Fruit fly (Drosophila melanogaster) whole organism, wandering third instar larva: ENCODE results near the gene PNUTS.

Experiments
- Abd-B ChIP-seq: fragments of >200 bp; optimal IDR thresholded peaks from 2 replicates; lab custom pipeline; 2017; ENCODE audit warnings: missing biosample characterization, missing genetic modification characterization
- CG32264 ChIP-seq: fragments of 200-800 bp; sonication (Bioruptor generic); optimal IDR thresholded peaks from 2 replicates; lab custom pipeline; 2016; ENCODE audit warnings: missing biosample characterization, missing genetic modification characterization
- CG9705 ChIP-seq: fragments of 200-800 bp; sonication (Bioruptor generic); optimal IDR thresholded peaks from 2 replicates; lab custom pipeline; 2018; ENCODE audit warnings: missing biosample characterization, mild to moderate bottlenecking, missing genetic modification characterization
- CrebA ChIP-seq: fragments of 200-800 bp; sonication (Bioruptor generic); optimal IDR thresholded peaks from 2 replicates; lab custom pipeline; 2016; ENCODE audit warnings: missing biosample characterization, mild to moderate bottlenecking, missing genetic modification characterization, borderline replicate concordance
- Dfd ChIP-seq: fragments of >200 bp; optimal IDR thresholded peaks from 2 replicates; lab custom pipeline; 2017; ENCODE audit warnings: missing biosample characterization, missing genetic modification characterization
- Dif ChIP-seq: fragments of 200-275, 200-300 bp; sonication (Bioruptor generic); optimal IDR thresholded peaks from 2 replicates; lab custom pipeline; 2018; ENCODE audit warnings: missing biosample characterization, missing genetic modification characterization; ENCODE audit not compliant: partially characterized antibody
- GATAd ChIP-seq: sonication (Bioruptor generic); optimal IDR thresholded peaks from 2 replicates; lab custom pipeline; 2016; ENCODE audit warnings: missing biosample characterization, missing genetic modification characterization
- HLH106 ChIP-seq: fragments of 200-800 bp; optimal IDR thresholded peaks from 3 replicates; lab custom pipeline; 2019; ENCODE audit warnings: missing biosample characterization, mild to moderate bottlenecking, missing genetic modification characterization, moderate library complexity
- Hnf4 ChIP-seq: fragments of 200-800 bp; sonication (Bioruptor generic); optimal IDR thresholded peaks from 2 replicates; lab custom pipeline; 2016; ENCODE audit warnings: missing biosample characterization, mild to moderate bottlenecking, missing genetic modification characterization
- Hr83 ChIP-seq: fragments of 200-300 bp; sonication (Bioruptor generic); optimal IDR thresholded peaks from 2 replicates; lab custom pipeline; 2016; ENCODE audit warnings: missing biosample characterization, mild to moderate bottlenecking, missing genetic modification characterization, moderate library complexity; ENCODE audit not compliant: poor library complexity, severe bottlenecking
- Jra ChIP-seq: sonication (Bioruptor generic); optimal IDR thresholded peaks from 2 replicates; lab custom pipeline; 2016; ENCODE audit warnings: missing biosample characterization, missing genetic modification characterization
- Mio ChIP-seq: sonication (Bioruptor generic); optimal IDR thresholded peaks from 2 replicates; lab custom pipeline; 2016; ENCODE audit warnings: missing biosample characterization, missing genetic modification characterization
- Myc ChIP-seq: fragments of >200 bp; optimal IDR thresholded peaks from 2 replicates; lab custom pipeline; 2017
- N ChIP-seq: fragments of >200 bp; optimal IDR thresholded peaks from 2 replicates; lab custom pipeline; 2018; ENCODE audit warnings: missing biosample characterization, missing external identifiers, missing genetic modification characterization
- OdsH ChIP-seq: fragments of 200-800 bp; sonication (Bioruptor generic); optimal IDR thresholded peaks from 2 replicates; lab custom pipeline; 2016; ENCODE audit warnings: missing biosample characterization, mild to moderate bottlenecking, missing genetic modification characterization
- Rel ChIP-seq, 2 experiments: fragments of 200-800 bp; sonication (Bioruptor generic) in 1 of 2; optimal IDR thresholded peaks; 2 replicates in 1 of 2; 3 replicates in 1 of 2; lab custom pipeline; 2016 to 2019; ENCODE audit warnings: mild to moderate bottlenecking in 2 of 2, missing biosample characterization in 2 of 2, missing genetic modification characterization in 2 of 2, moderate library complexity in 1 of 2
- Sp1 ChIP-seq: fragments of 200-800 bp; sonication (Bioruptor generic); optimal IDR thresholded peaks from 3 replicates; lab custom pipeline; 2019; ENCODE audit warnings: missing biosample characterization, mild to moderate bottlenecking, missing genetic modification characterization, moderate library complexity
- Vsx2 ChIP-seq: fragments of 200-300, 225-300 bp; sonication (Bioruptor generic); optimal IDR thresholded peaks from 2 replicates; lab custom pipeline; 2018; ENCODE audit warnings: missing biosample characterization, missing genetic modification characterization; ENCODE audit not compliant: partially characterized antibody
- br ChIP-seq: fragments of 200-800 bp; sonication (Bioruptor generic); optimal IDR thresholded peaks from 2 replicates; lab custom pipeline; 2016; ENCODE audit warnings: missing biosample characterization, missing genetic modification characterization
- brk ChIP-seq: fragments of 200-800 bp; sonication (Bioruptor generic); optimal IDR thresholded peaks from 2 replicates; lab custom pipeline; 2016; ENCODE audit warnings: missing biosample characterization, mild to moderate bottlenecking, missing genetic modification characterization
- dl ChIP-seq, 2 experiments: fragments of 175-275, 200-275 bp in 1 of 2; fragments of 200-275 bp in 1 of 2; sonication (Bioruptor generic); optimal IDR thresholded peaks; lab custom pipeline; 2018; ENCODE audit warnings: mild to moderate bottlenecking in 2 of 2, missing biosample characterization in 2 of 2, missing genetic modification characterization in 2 of 2, moderate library complexity in 2 of 2; ENCODE audit not compliant: partially characterized antibody in 2 of 2, insufficient read depth in 1 of 2
- dmrt93B ChIP-seq: fragments of 200-800 bp; sonication (Bioruptor generic); optimal IDR thresholded peaks from 2 replicates; lab custom pipeline; 2018; ENCODE audit warnings: missing biosample characterization, mild to moderate bottlenecking, missing genetic modification characterization
- dsf ChIP-seq: sonication (Bioruptor generic); optimal IDR thresholded peaks from 2 replicates; lab custom pipeline; 2016; ENCODE audit warnings: missing biosample characterization, missing genetic modification characterization, borderline replicate concordance
- ey ChIP-seq: fragments of 200-800 bp; sonication (Bioruptor generic); optimal IDR thresholded peaks from 2 replicates; lab custom pipeline; 2016; ENCODE audit warnings: missing biosample characterization, missing genetic modification characterization
- foxo ChIP-seq, 2 experiments: fragments of 200-800 bp; sonication (Bioruptor generic); optimal IDR thresholded peaks; 2 replicates in 1 of 2; 3 replicates in 1 of 2; lab custom pipeline; 2016 to 2017; ENCODE audit warnings: missing biosample characterization in 2 of 2, missing genetic modification characterization in 2 of 2
- fru ChIP-seq: fragments of 200-800 bp; sonication (Bioruptor generic); optimal IDR thresholded peaks from 3 replicates; lab custom pipeline; 2016; ENCODE audit warnings: missing biosample characterization, mild to moderate bottlenecking, missing genetic modification characterization
- h ChIP-seq: fragments of 200-800 bp; sonication (Bioruptor generic); optimal IDR thresholded peaks from 3 replicates; lab custom pipeline; 2016; ENCODE audit warnings: missing biosample characterization, mild to moderate bottlenecking, missing genetic modification characterization
- jim ChIP-seq: fragments of 175-275, 200-325 bp; sonication (Bioruptor generic); optimal IDR thresholded peaks from 2 replicates; lab custom pipeline; 2016; ENCODE audit warnings: missing biosample characterization, mild to moderate bottlenecking, missing genetic modification characterization
- lola ChIP-seq: fragments of >200 bp; optimal IDR thresholded peaks from 2 replicates; lab custom pipeline; 2017; ENCODE audit warnings: missing biosample characterization, missing genetic modification characterization
- pan ChIP-seq: fragments of >200 bp; optimal IDR thresholded peaks from 2 replicates; lab custom pipeline; 2017
- psq ChIP-seq: fragments of 200-800 bp; sonication (Bioruptor generic); optimal IDR thresholded peaks from 3 replicates; lab custom pipeline; 2017; ENCODE audit warnings: missing biosample characterization, mild to moderate bottlenecking, missing genetic modification characterization, moderate library complexity
- rgr ChIP-seq: fragments of 200-800 bp; sonication (Bioruptor generic); optimal IDR thresholded peaks from 3 replicates; lab custom pipeline; 2016; ENCODE audit warnings: missing biosample characterization, mild to moderate bottlenecking, missing genetic modification characterization
- sv ChIP-seq: fragments of 200-800 bp; sonication (Bioruptor generic); optimal IDR thresholded peaks from 3 replicates; lab custom pipeline; 2016; ENCODE audit warnings: missing biosample characterization, missing genetic modification characterization
- tai ChIP-seq: sonication (Bioruptor generic); optimal IDR thresholded peaks from 2 replicates; lab custom pipeline; 2016; ENCODE audit warnings: missing biosample characterization, missing genetic modification characterization
- usp ChIP-seq: fragments of >200 bp; optimal IDR thresholded peaks from 2 replicates; lab custom pipeline; 2017; ENCODE audit warnings: missing biosample characterization, missing genetic modification characterization
- woc ChIP-seq: sonication (Bioruptor generic); optimal IDR thresholded peaks from 2 replicates; lab custom pipeline; 2016; ENCODE audit warnings: missing biosample characterization, mild to moderate bottlenecking, missing genetic modification characterization

PNUTS gene

dm6 chr2L:846167-846868 lies 23.9 kb upstream of the PNUTS start:
- TF ChIP-seq CG9705, result no peak
- TF ChIP-seq h (GFP tag; lab: Kevin White, UChicago), result peak; percentile 30
- TF ChIP-seq rgr, result peak; percentile 48
- peak; percentile 59 for TF ChIP-seq ey (GFP tag; lab: Kevin White, UChicago)
- peak; percentile 30 for TF ChIP-seq HLH106 (tag; lab: Kevin White, UChicago)
- peak in 1 of 2 experiments; percentile 57 for TF ChIP-seq foxo (GFP tag; optimal IDR thresholded peaks at IDR 0.05; lab: Kevin White, UChicago)
- no peak for TF ChIP-seq usp (GFP tag; lab: Kevin White, UChicago)
- peak; percentile 44 for TF ChIP-seq psq (GFP tag; lab: Kevin White, UChicago)
- TF ChIP-seq CrebA (GFP tag; lab: Kevin White, UChicago), result no peak
- no peak for TF ChIP-seq dmrt93B (GFP tag; lab: Kevin White, UChicago)
- peak; percentile 27 for TF ChIP-seq Sp1 (GFP tag; lab: Kevin White, UChicago)
- TF ChIP-seq OdsH (GFP tag; lab: Kevin White, UChicago), result peak; percentile 62
- TF ChIP-seq fru (GFP tag; lab: Kevin White, UChicago), result peak; percentile 52
- peak; percentile 63 for TF ChIP-seq br
- TF ChIP-seq woc (GFP tag; lab: Kevin White, UChicago), result peak; percentile 23
- TF ChIP-seq Hnf4 (GFP tag; lab: Kevin White, UChicago), result peak; percentile 42

DNA sequence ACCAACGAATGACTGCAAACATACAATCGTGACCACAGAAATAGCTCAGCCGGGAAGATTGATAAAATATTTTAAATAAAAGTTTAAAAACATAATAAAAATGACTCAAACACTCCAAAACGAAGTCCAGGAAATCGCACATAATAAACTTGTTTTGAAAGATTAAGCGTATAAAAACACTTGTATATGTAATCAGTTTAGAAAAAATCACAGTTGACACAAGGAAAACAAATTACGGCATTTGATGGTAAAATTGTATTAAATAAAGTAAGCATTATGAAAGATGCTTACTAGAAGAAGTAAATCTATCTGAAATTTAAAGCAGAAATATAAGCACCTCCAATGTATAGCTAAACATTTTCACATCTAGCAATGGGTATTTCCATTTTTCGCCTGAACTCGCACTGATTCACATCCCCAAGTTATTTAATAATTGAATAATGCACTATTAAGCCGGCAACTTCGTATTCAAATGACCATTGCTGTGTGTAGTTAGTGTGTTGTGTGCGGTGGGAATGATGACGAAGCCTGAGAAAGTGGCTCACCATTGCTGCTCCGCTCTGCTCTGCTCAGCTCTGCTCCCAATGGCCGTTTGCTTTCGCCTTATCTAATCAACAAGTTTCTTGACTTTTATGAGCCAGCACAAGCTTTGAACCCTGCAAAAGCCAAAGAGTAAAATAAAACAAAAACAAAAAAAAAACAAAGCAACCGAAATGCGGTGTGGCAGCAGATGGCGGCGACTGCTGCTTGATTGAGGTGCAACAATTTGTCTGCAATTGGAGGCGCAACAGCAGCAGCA lies 22.9 kb upstream of the PNUTS start:
- peak; percentile 41 for TF ChIP-seq OdsH (GFP tag; lab: Kevin White, UChicago)
- TF ChIP-seq psq (GFP tag; lab: Kevin White, UChicago), result peak; percentile 15
- TF ChIP-seq dmrt93B (GFP tag; lab: Kevin White, UChicago), result peak; percentile 25
- no peak for TF ChIP-seq Mio (GFP tag; lab: Kevin White, UChicago)
- TF ChIP-seq Jra (GFP tag; lab: Kevin White, UChicago), result no peak
- TF ChIP-seq fru (GFP tag; lab: Kevin White, UChicago), result peak; percentile 17
- TF ChIP-seq HLH106 (tag; lab: Kevin White, UChicago), result peak; percentile 25
- no peak for TF ChIP-seq lola
- TF ChIP-seq h (GFP tag; lab: Kevin White, UChicago), result peak; percentile 35
- no peak for TF ChIP-seq Dfd (GFP tag; lab: Kevin White, UChicago)
- no peak for TF ChIP-seq pan (lab: Kevin White, UChicago)
- peak; percentile 42 for TF ChIP-seq rgr
- TF ChIP-seq Sp1 (GFP tag; lab: Kevin White, UChicago), result peak; percentile 35
- TF ChIP-seq Dif (GFP tag; lab: Kevin White, UChicago), result no peak
- TF ChIP-seq CG9705, result no peak
- no peak for TF ChIP-seq Myc
- TF ChIP-seq brk, result no peak
- TF ChIP-seq Rel (GFP tag; optimal IDR thresholded peaks at IDR 0.05; lab: Kevin White, UChicago), result no peak
- no peak for TF ChIP-seq Rel (tag; optimal IDR thresholded peaks at IDR 0.05; lab: Kevin White, UChicago)
- TF ChIP-seq foxo (GFP tag; optimal IDR thresholded peaks at IDR 0.05; lab: Kevin White, UChicago), result peak in 1 of 2 experiments; percentile 55
- peak; percentile 42 for TF ChIP-seq ey (GFP tag; lab: Kevin White, UChicago)
- no peak for TF ChIP-seq Abd-B (GFP tag; lab: Kevin White, UChicago)
- TF ChIP-seq Hnf4 (GFP tag; lab: Kevin White, UChicago), result no peak
- no peak for TF ChIP-seq Hr83 (GFP tag; lab: Kevin White, UChicago)
- peak; percentile 36 for TF ChIP-seq woc (GFP tag; lab: Kevin White, UChicago)

DNA sequence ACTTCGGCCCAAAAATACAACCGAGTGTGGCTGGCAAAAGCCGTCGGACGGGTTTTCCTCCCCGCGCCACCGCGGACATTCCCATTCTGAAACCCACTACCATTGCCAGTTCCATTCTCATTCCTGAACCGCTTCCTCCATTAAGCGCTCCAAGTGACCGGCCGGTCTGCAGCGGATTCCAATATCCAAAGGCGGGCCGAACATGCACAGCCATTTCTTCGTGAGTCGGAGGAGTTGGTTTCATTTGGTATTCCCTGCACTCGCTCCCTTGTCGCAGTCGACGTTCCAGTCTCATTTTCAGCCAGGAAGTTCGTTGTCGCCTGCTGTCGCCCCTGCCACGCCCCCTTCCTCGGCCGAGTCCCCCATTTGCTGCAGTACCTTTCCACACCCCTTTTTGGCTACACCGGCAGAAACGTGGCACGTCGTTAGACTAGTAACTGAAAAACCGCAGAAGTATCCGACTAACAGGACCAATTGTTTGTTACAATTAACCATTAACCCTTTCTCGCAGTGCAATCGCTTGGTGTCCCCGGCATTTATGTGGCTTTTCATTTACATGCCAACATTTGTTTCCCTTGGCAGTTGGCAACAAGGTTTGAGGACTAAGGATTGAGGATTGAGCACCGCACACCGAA lies 22.2 kb upstream of the PNUTS start:
- peak; percentile 67 for TF ChIP-seq CG32264
- peak; percentile 89 for TF ChIP-seq br
- peak; percentile 83 for TF ChIP-seq Sp1 (GFP tag; lab: Kevin White, UChicago)
- no peak for TF ChIP-seq dl (GFP tag; optimal IDR thresholded peaks at IDR 0.05; lab: Kevin White, UChicago; ENCODE audit: insufficient read depth in 1 of 2, partially characterized antibody in 2 of 2)
- TF ChIP-seq CrebA (GFP tag; lab: Kevin White, UChicago), result no peak
- no peak for TF ChIP-seq N (GFP tag; lab: Kevin White, UChicago)
- no peak for TF ChIP-seq tai (GFP tag; lab: Kevin White, UChicago)
- TF ChIP-seq Abd-B (GFP tag; lab: Kevin White, UChicago), result no peak
- TF ChIP-seq rgr, result peak; percentile 82
- peak; percentile 91 for TF ChIP-seq woc (GFP tag; lab: Kevin White, UChicago)
- no peak for TF ChIP-seq Vsx2 (GFP tag; lab: Kevin White, UChicago)
- peak; percentile 86 for TF ChIP-seq HLH106 (tag; lab: Kevin White, UChicago)
- peak; percentile 61 for TF ChIP-seq dmrt93B (GFP tag; lab: Kevin White, UChicago)
- TF ChIP-seq CG9705, result peak; percentile 76
- peak; percentile 81 for TF ChIP-seq psq (GFP tag; lab: Kevin White, UChicago)
- no peak for TF ChIP-seq usp (GFP tag; lab: Kevin White, UChicago)
- TF ChIP-seq dsf, result no peak
- TF ChIP-seq sv (GFP tag; lab: Kevin White, UChicago), result no peak
- peak; percentile 13 for TF ChIP-seq Mio (GFP tag; lab: Kevin White, UChicago)
- peak; percentile 30 to 92 for TF ChIP-seq foxo (GFP tag; optimal IDR thresholded peaks at IDR 0.05; lab: Kevin White, UChicago)
- peak; percentile 90 for TF ChIP-seq Hnf4 (GFP tag; lab: Kevin White, UChicago)
- TF ChIP-seq fru (GFP tag; lab: Kevin White, UChicago), result peak; percentile 89
- peak; percentile 89 for TF ChIP-seq Hr83 (GFP tag; lab: Kevin White, UChicago)
- TF ChIP-seq Jra (GFP tag; lab: Kevin White, UChicago), result peak; percentile 83
- no peak for TF ChIP-seq Myc
- TF ChIP-seq jim (GFP tag; lab: Kevin White, UChicago), result no peak
- TF ChIP-seq Rel (GFP tag; optimal IDR thresholded peaks at IDR 0.05; lab: Kevin White, UChicago), result peak; percentile 64
- peak; percentile 48 for TF ChIP-seq Rel (tag; optimal IDR thresholded peaks at IDR 0.05; lab: Kevin White, UChicago)
- no peak for TF ChIP-seq GATAd (GFP tag; lab: Kevin White, UChicago)
